Worm (Caenorhabditis elegans): ENCODE data around the gene msp-53.

DNA sequence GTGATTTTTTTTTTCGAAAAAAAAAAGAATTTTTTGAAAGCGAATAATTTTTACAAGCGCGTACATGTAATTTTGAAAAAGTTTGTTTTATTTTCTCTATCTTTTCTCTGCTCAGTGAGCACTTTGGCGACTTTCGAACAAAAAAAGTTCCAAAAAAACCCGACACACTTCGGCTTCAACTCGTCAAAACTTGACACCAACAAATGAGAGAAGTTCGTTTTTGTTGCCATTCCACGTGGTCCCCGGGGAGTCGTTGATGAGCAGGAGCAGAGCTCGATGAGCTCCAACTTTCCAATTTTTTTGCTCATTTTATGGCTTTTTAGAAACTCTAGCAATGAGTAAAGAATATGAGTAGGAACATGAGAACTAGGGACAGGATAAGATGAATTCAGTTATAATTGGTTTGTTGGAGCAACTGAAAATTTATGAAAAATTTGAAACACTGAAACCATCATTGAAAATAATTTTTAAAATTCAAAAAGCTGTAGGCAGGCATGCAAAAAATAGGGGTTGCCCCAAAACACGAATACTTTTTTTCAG lies 45.6 kb upstream of the msp-53 start:
- TF ChIP-seq pha-4 (tag; optimal IDR thresholded peaks at IDR 0.05) (no peak), ztf-11 (tag; optimal IDR thresholded peaks at IDR 0.05) (no peak), snpc-4 (tag; optimal IDR thresholded peaks at IDR 0.05) (no peak), nhr-237 (tag; optimal IDR thresholded peaks at IDR 0.05) (no peak), nhr-12 (tag; optimal IDR thresholded peaks at IDR 0.05) (no peak), lin-13 (tag; optimal IDR thresholded peaks at IDR 0.05) (no peak), unc-62 (GFP tag; optimal IDR thresholded peaks at IDR 0.05) (no peak), unc-39 (tag; optimal IDR thresholded peaks at IDR 0.05) (no peak), ces-1 (GFP tag; optimal IDR thresholded peaks at IDR 0.05) (no peak)

Data from whole organism, mixed stage, embryonic.